Fruit fly (Drosophila melanogaster) whole organism, embryonic: ENCODE data around the gene RpLP1.
A peak's percentile ranks its signal among the peaks of the same experiment; 100 is the strongest.

Source experiments
- Abd-B ChIP-seq: fragments of 200-800 bp; sonication (Bioruptor generic); optimal IDR thresholded peaks from 2 replicates; lab custom pipeline; 2018; ENCODE audit warnings: missing biosample characterization, mild to moderate bottlenecking, missing genetic modification characterization, moderate library complexity
- Asciz ChIP-seq: fragments of 200-800 bp; sonication (Bioruptor generic); optimal IDR thresholded peaks from 2 replicates; lab custom pipeline; 2017; ENCODE audit warnings: missing biosample characterization, mild to moderate bottlenecking, missing genetic modification characterization, missing genetic modification reagents
- B-H2 ChIP-seq: fragments of 200-800 bp; sonication (Bioruptor generic); optimal IDR thresholded peaks from 2 replicates; lab custom pipeline; 2018; ENCODE audit warnings: missing biosample characterization, mild to moderate bottlenecking, missing genetic modification characterization
- BEAF-32 ChIP-seq: fragments of 200-800 bp; sonication (Bioruptor generic); optimal IDR thresholded peaks from 3 replicates; lab custom pipeline; 2017; ENCODE audit warnings: missing biosample characterization, missing genetic modification characterization, mild to moderate bottlenecking, moderate library complexity, missing genetic modification reagents
- CG10959 ChIP-seq: fragments of 200-800 bp; sonication (Bioruptor generic); IDR thresholded peaks from 2 replicates; pipeline ENCODE4 v1.3.6; 2022; ENCODE audit warnings: missing biosample characterization, missing genetic modification characterization
- CG11695 ChIP-seq: fragments of 200-800 bp; sonication (Bioruptor generic); IDR thresholded peaks from 3 replicates; pipeline ENCODE4 v1.3.6; 2022; ENCODE audit warnings: missing biosample characterization, missing genetic modification characterization
- CG12219 ChIP-seq: fragments of 200-800 bp; sonication (Bioruptor generic); optimal IDR thresholded peaks from 3 replicates; lab custom pipeline; 2018; ENCODE audit warnings: missing biosample characterization, mild to moderate bottlenecking, missing genetic modification characterization
- CG12391 ChIP-seq: fragments of 200-800 bp; sonication (Bioruptor generic); optimal IDR thresholded peaks from 3 replicates; lab custom pipeline; 2018; ENCODE audit warnings: missing biosample characterization, mild to moderate bottlenecking, missing genetic modification characterization, moderate library complexity
- CG14965 ChIP-seq: fragments of 200-800 bp; sonication (Bioruptor generic); optimal IDR thresholded peaks from 2 replicates; lab custom pipeline; 2016; ENCODE audit warnings: missing biosample characterization, missing genetic modification characterization, borderline replicate concordance
- CG15011 ChIP-seq: fragments of 200-800 bp; sonication (Bioruptor generic); optimal IDR thresholded peaks from 3 replicates; lab custom pipeline; 2018; ENCODE audit warnings: missing biosample characterization, mild to moderate bottlenecking, missing genetic modification characterization
- CG16815 ChIP-seq: fragments of 200-800 bp; sonication (Bioruptor generic); optimal IDR thresholded peaks from 3 replicates; lab custom pipeline; 2017; ENCODE audit warnings: missing biosample characterization, mild to moderate bottlenecking, missing genetic modification characterization
- CG17802 ChIP-seq: fragments of 200-800 bp; sonication (Bioruptor generic); optimal IDR thresholded peaks from 2 replicates; lab custom pipeline; 2018; ENCODE audit warnings: missing biosample characterization, mild to moderate bottlenecking, missing genetic modification characterization, moderate library complexity
- CG17912 ChIP-seq: fragments of 200-800 bp; sonication (Bioruptor generic); optimal IDR thresholded peaks from 2 replicates; lab custom pipeline; 2018; ENCODE audit warnings: missing biosample characterization, mild to moderate bottlenecking, missing genetic modification characterization
- CG2202 ChIP-seq: fragments of 200-800 bp; sonication (Bioruptor generic); optimal IDR thresholded peaks from 2 replicates; lab custom pipeline; 2018; ENCODE audit warnings: missing biosample characterization, mild to moderate bottlenecking, missing genetic modification characterization
- CG2712 ChIP-seq: fragments of 200-800 bp; optimal IDR thresholded peaks from 3 replicates; lab custom pipeline; 2019; ENCODE audit warnings: missing biosample characterization, mild to moderate bottlenecking, missing genetic modification characterization, moderate library complexity
- CG4282 ChIP-seq: fragments of 200-800 bp; sonication (Bioruptor generic); optimal IDR thresholded peaks from 2 replicates; lab custom pipeline; 2016; ENCODE audit warnings: missing biosample characterization, missing genetic modification characterization
- CG4424 ChIP-seq: fragments of 200-800 bp; sonication (Bioruptor generic); optimal IDR thresholded peaks from 3 replicates; lab custom pipeline; 2016; ENCODE audit warnings: missing biosample characterization, missing genetic modification characterization
- CG6765 ChIP-seq: fragments of 200-800 bp; sonication (Bioruptor generic); optimal IDR thresholded peaks from 3 replicates; lab custom pipeline; 2017; ENCODE audit warnings: missing biosample characterization, mild to moderate bottlenecking, missing genetic modification characterization
- Camta ChIP-seq: fragments of 200-800 bp; sonication (Bioruptor generic); optimal IDR thresholded peaks from 2 replicates; lab custom pipeline; 2016; ENCODE audit warnings: missing biosample characterization, missing genetic modification characterization
- Chrac-16 ChIP-seq: fragments of 200-800 bp; sonication (Bioruptor generic); optimal IDR thresholded peaks from 3 replicates; lab custom pipeline; 2016; ENCODE audit warnings: missing biosample characterization, missing genetic modification characterization
- CkIIα-i1 ChIP-seq: fragments of 200-800 bp; sonication (Bioruptor generic); IDR thresholded peaks from 2 replicates; pipeline ENCODE4 v1.3.6; 2022; ENCODE audit warnings: missing biosample characterization, missing genetic modification characterization
- Dad ChIP-seq: fragments of 200-800 bp; sonication (Bioruptor generic); optimal IDR thresholded peaks from 3 replicates; lab custom pipeline; 2016; ENCODE audit warnings: missing biosample characterization, missing genetic modification characterization
- Ets97D ChIP-seq: fragments of 200-800 bp; sonication (Bioruptor generic); optimal IDR thresholded peaks from 3 replicates; lab custom pipeline; 2016; ENCODE audit warnings: missing biosample characterization, missing genetic modification characterization
- Hmx ChIP-seq: fragments of 200-800 bp; sonication (Bioruptor generic); optimal IDR thresholded peaks from 2 replicates; lab custom pipeline; 2016; ENCODE audit warnings: missing biosample characterization, missing genetic modification characterization
- Hr3 ChIP-seq: fragments of 200-800 bp; sonication (Bioruptor generic); optimal IDR thresholded peaks from 3 replicates; lab custom pipeline; 2016; ENCODE audit warnings: missing biosample characterization, missing genetic modification characterization
- Kr ChIP-seq: fragments of 200-800 bp; sonication (Bioruptor generic); optimal IDR thresholded peaks from 2 replicates; lab custom pipeline; 2017; ENCODE audit warnings: missing biosample characterization, mild to moderate bottlenecking, missing genetic modification characterization
- Mad ChIP-seq: fragments of 200-800 bp; sonication (Bioruptor generic); optimal IDR thresholded peaks from 2 replicates; lab custom pipeline; 2016; ENCODE audit warnings: missing biosample characterization, missing genetic modification characterization
- Ravus ChIP-seq: fragments of 200-800 bp; sonication (Bioruptor generic); IDR thresholded peaks from 2 replicates; pipeline ENCODE4 v1.3.6; 2022; ENCODE audit warnings: missing biosample characterization, missing genetic modification characterization
- Rx ChIP-seq: fragments of 200-800 bp; sonication (Bioruptor generic); IDR thresholded peaks from 2 replicates; pipeline ENCODE4 v1.3.6; 2022; ENCODE audit warnings: missing biosample characterization, missing genetic modification characterization
- corto ChIP-seq: fragments of 200-800 bp; sonication (Bioruptor generic); optimal IDR thresholded peaks from 2 replicates; lab custom pipeline; 2016; ENCODE audit warnings: missing biosample characterization, mild to moderate bottlenecking, missing genetic modification characterization, moderate library complexity
- fd3F ChIP-seq: fragments of 200-800 bp; sonication (Bioruptor generic); optimal IDR thresholded peaks from 2 replicates; lab custom pipeline; 2018; ENCODE audit warnings: missing biosample characterization, mild to moderate bottlenecking, missing genetic modification characterization, moderate library complexity
- fd64A ChIP-seq: fragments of 200-800 bp; sonication (Bioruptor generic); optimal IDR thresholded peaks from 3 replicates; lab custom pipeline; 2018; ENCODE audit warnings: missing biosample characterization, mild to moderate bottlenecking, missing genetic modification characterization
- ftz-f1 ChIP-seq: fragments of 200-800 bp; sonication (Bioruptor generic); optimal IDR thresholded peaks from 2 replicates; lab custom pipeline; 2016; ENCODE audit warnings: missing biosample characterization, missing genetic modification characterization
- gfzf ChIP-seq: fragments of 200-800 bp; sonication (Bioruptor generic); optimal IDR thresholded peaks from 2 replicates; lab custom pipeline; 2016; ENCODE audit warnings: missing biosample characterization, mild to moderate bottlenecking, missing genetic modification characterization, moderate library complexity
- hbn ChIP-seq: fragments of 200-800 bp; sonication (Bioruptor generic); IDR thresholded peaks from 2 replicates; pipeline ENCODE4 v1.3.6; 2022; ENCODE audit warnings: missing biosample characterization, missing genetic modification characterization; ENCODE audit not compliant: partially characterized antibody
- her ChIP-seq: fragments of 200-800 bp; sonication (Bioruptor generic); optimal IDR thresholded peaks from 2 replicates; lab custom pipeline; 2016; ENCODE audit warnings: missing biosample characterization, missing genetic modification characterization
- ind ChIP-seq: fragments of 200-800 bp; sonication (Bioruptor generic); optimal IDR thresholded peaks from 3 replicates; lab custom pipeline; 2016; ENCODE audit warnings: missing biosample characterization, missing genetic modification characterization
- jumu ChIP-seq: fragments of 200-800 bp; sonication (Bioruptor generic); optimal IDR thresholded peaks from 3 replicates; lab custom pipeline; 2016; ENCODE audit warnings: missing biosample characterization, missing genetic modification characterization
- klu ChIP-seq: fragments of 200-800 bp; sonication (Bioruptor generic); IDR thresholded peaks from 2 replicates; pipeline ENCODE4 v1.3.6; 2022; ENCODE audit warnings: missing biosample characterization, missing genetic modification characterization
- mld ChIP-seq: fragments of 200-800 bp; sonication (Bioruptor generic); IDR thresholded peaks from 3 replicates; pipeline ENCODE4 v1.3.6; 2022; ENCODE audit warnings: missing biosample characterization, missing genetic modification characterization; ENCODE audit not compliant: partially characterized antibody
- otp ChIP-seq: fragments of 200-800 bp; sonication (Bioruptor generic); IDR thresholded peaks from 3 replicates; pipeline ENCODE4, ENCODE4 v1.3.6; 2022; ENCODE audit warnings: missing biosample characterization, missing genetic modification characterization
- pzg ChIP-seq: fragments of 200-800 bp; sonication (Bioruptor generic); optimal IDR thresholded peaks from 3 replicates; lab custom pipeline; 2018; ENCODE audit warnings: missing biosample characterization, mild to moderate bottlenecking, missing genetic modification characterization, moderate library complexity
- ro ChIP-seq: fragments of 200-800 bp; sonication (Bioruptor generic); IDR thresholded peaks from 2 replicates; pipeline ENCODE4 v1.3.6; 2022; ENCODE audit warnings: missing biosample characterization, missing genetic modification characterization
- so ChIP-seq: fragments of 200-800 bp; sonication (Bioruptor generic); IDR thresholded peaks from 3 replicates; pipeline ENCODE4 v1.3.6; 2022; ENCODE audit warnings: missing biosample characterization, missing genetic modification characterization
- stwl ChIP-seq: fragments of 200-800 bp; sonication (Bioruptor generic); optimal IDR thresholded peaks from 3 replicates; lab custom pipeline; 2018; ENCODE audit warnings: missing biosample characterization, mild to moderate bottlenecking, missing genetic modification characterization, moderate library complexity
- tna ChIP-seq: fragments of 200-800 bp; sonication (Bioruptor generic); IDR thresholded peaks from 2 replicates; pipeline ENCODE4 v1.3.6; 2022; ENCODE audit warnings: missing biosample characterization, missing genetic modification characterization; ENCODE audit not compliant: partially characterized antibody
- toy ChIP-seq: fragments of 200-800 bp; sonication (Bioruptor generic); IDR thresholded peaks from 2 replicates; pipeline ENCODE4 v1.3.6; 2022; ENCODE audit warnings: missing biosample characterization, missing genetic modification characterization
- ttk ChIP-seq: fragments of 200-800 bp; sonication (Bioruptor generic); IDR thresholded peaks from 2 replicates; pipeline ENCODE4 v2.1.2; 2022; ENCODE audit warnings: missing biosample characterization, missing genetic modification characterization
- twi ChIP-seq: fragments of 200-800 bp; optimal IDR thresholded peaks from 2 replicates; lab custom pipeline; 2019; ENCODE audit warnings: missing biosample characterization, mild to moderate bottlenecking, missing genetic modification characterization, moderate library complexity
- zfh1 ChIP-seq: fragments of 200-800 bp; sonication (Bioruptor generic); IDR thresholded peaks from 3 replicates; pipeline ENCODE4 v1.3.6; 2022; ENCODE audit warnings: missing biosample characterization, missing genetic modification characterization

RpLP1 gene

dm6 chr2L:440638-441454 is 21.1 kb downstream of the RpLP1 start (continued):
- TF ChIP-seq mld = no peak
- no peak for TF ChIP-seq CG15011
- TF ChIP-seq so = no peak
- no peak for TF ChIP-seq CG17802 (tag; lab: Kevin White, UChicago)
- TF ChIP-seq CG4282 = no peak
- no peak for TF ChIP-seq otp
- no peak for TF ChIP-seq B-H2
- TF ChIP-seq ftz-f1 = no peak
- TF ChIP-seq Mad (GFP tag; lab: Kevin White, UChicago) = no peak
- TF ChIP-seq Chrac-16 (GFP tag; lab: Kevin White, UChicago) = peak; percentile 49
- no peak for TF ChIP-seq fd64A (GFP tag; lab: Kevin White, UChicago)
- no peak for TF ChIP-seq CG14965 (GFP tag; lab: Kevin White, UChicago)
- no peak for TF ChIP-seq Ravus
- TF ChIP-seq ro (GFP tag; lab: Robert Waterston, UW) = no peak
- peak; percentile 74 for TF ChIP-seq CG12391 (tag; lab: Kevin White, UChicago)
- no peak for TF ChIP-seq Rx (GFP tag; lab: Robert Waterston, UW)
- TF ChIP-seq Asciz (GFP tag; lab: Kevin White, UChicago) = no peak
- TF ChIP-seq Hmx (GFP tag; lab: Kevin White, UChicago) = no peak
- TF ChIP-seq toy = no peak
- TF ChIP-seq twi = peak; percentile 21
- peak; percentile 76 for TF ChIP-seq CG10959
- no peak for TF ChIP-seq ind (GFP tag; lab: Kevin White, UChicago)
- no peak for TF ChIP-seq pzg (GFP tag; lab: Kevin White, UChicago)
- TF ChIP-seq Camta (GFP tag; lab: Kevin White, UChicago) = no peak
- TF ChIP-seq CG2202 (tag; lab: Kevin White, UChicago) = peak; percentile 58
- TF ChIP-seq CG17912 (GFP tag; lab: Kevin White, UChicago) = no peak
- no peak for TF ChIP-seq CG12219 (GFP tag; lab: Kevin White, UChicago)
- TF ChIP-seq CG16815 (GFP tag; lab: Kevin White, UChicago) = peak; percentile 81
- TF ChIP-seq gfzf = no peak
- peak; percentile 38 for TF ChIP-seq Hr3 (GFP tag; lab: Kevin White, UChicago)
- TF ChIP-seq Kr (GFP tag; lab: Kevin White, UChicago) = peak; percentile 18
- TF ChIP-seq Abd-B (GFP tag; lab: Kevin White, UChicago) = peak; percentile 9
- peak; percentile 60 for TF ChIP-seq CG4424 (GFP tag; lab: Kevin White, UChicago)
- TF ChIP-seq CG6765 = no peak
- no peak for TF ChIP-seq BEAF-32
- TF ChIP-seq Ets97D (GFP tag; lab: Kevin White, UChicago) = no peak
- no peak for TF ChIP-seq tna
- TF ChIP-seq Dad (GFP tag; lab: Kevin White, UChicago) = no peak
- no peak for TF ChIP-seq CG11695
- TF ChIP-seq CkIIα-i1 (GFP tag; lab: Robert Waterston, UW) = no peak
- TF ChIP-seq ttk (GFP tag; lab: Robert Waterston, UW) = no peak
- TF ChIP-seq jumu = no peak
- TF ChIP-seq klu (GFP tag; lab: Robert Waterston, UW) = no peak
- no peak for TF ChIP-seq fd3F (GFP tag; lab: Kevin White, UChicago)
- TF ChIP-seq corto (GFP tag; lab: Kevin White, UChicago) = peak; percentile 66
- TF ChIP-seq zfh1 (GFP tag; lab: Robert Waterston, UW) = peak; percentile 59; the same call in 2 of the 3 replicates
- TF ChIP-seq CG2712 = peak; percentile 88
- TF ChIP-seq her (GFP tag; lab: Kevin White, UChicago) = no peak
- TF ChIP-seq stwl (tag; lab: Kevin White, UChicago) = peak; percentile 21
- TF ChIP-seq hbn (GFP tag; lab: Robert Waterston, UW) = no peak
